Worm (Caenorhabditis elegans): ENCODE measurements around the gene srd-5.

DNA sequence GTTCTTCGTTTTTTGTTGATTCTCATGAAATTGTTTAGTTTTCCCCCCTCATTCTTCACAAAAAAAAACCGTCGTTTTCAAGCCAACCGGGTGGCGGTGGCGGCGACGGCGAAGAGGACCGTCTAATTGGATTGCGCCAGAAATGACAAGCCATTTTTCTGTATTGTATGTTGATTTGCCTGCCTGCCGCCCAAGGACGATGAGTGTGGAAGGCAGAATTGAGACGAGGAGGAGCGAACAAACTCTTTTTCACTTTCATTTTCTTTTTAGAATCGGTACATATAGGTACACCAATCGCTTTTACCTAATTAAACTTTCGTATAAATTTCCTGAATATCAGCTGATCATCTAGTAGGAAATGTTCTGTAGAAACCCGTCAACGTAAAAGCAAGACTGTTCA lies 27.3 kb upstream of the srd-5 start:
- TF ChIP-seq lin-39 (tag; optimal IDR thresholded peaks at IDR 0.05) = no peak
- no peak for TF ChIP-seq lin-13 (GFP tag; optimal IDR thresholded peaks at IDR 0.05)
- no peak for TF ChIP-seq ama-1 (optimal IDR thresholded peaks at IDR 0.05)
- TF ChIP-seq unc-39 (tag; optimal IDR thresholded peaks at IDR 0.05) = no peak
- no peak for TF ChIP-seq ces-1 (GFP tag; optimal IDR thresholded peaks at IDR 0.05)
- no peak for TF ChIP-seq hlh-11 (tag; optimal IDR thresholded peaks at IDR 0.05)
- TF ChIP-seq gei-8 (GFP tag; optimal IDR thresholded peaks at IDR 0.05) = no peak
- TF ChIP-seq ztf-7 (tag; optimal IDR thresholded peaks at IDR 0.05) = no peak
- TF ChIP-seq zfp-3 (GFP tag; conservative IDR thresholded peaks at IDR 0.05) = no peak
- no peak for TF ChIP-seq unc-62 (GFP tag; optimal IDR thresholded peaks at IDR 0.05 in 1 of 2)
- no peak for TF ChIP-seq unc-62 (tag; optimal IDR thresholded peaks at IDR 0.05)
- no peak for TF ChIP-seq hlh-30 (tag; optimal IDR thresholded peaks at IDR 0.05; ENCODE audit: insufficient read depth)
- TF ChIP-seq F49E8.2 (tag; optimal IDR thresholded peaks at IDR 0.05; ENCODE audit: borderline replicate concordance) = no peak
